Fruit fly (Drosophila melanogaster): ENCODE results near the gene p38c.

The p38c gene

DNA sequence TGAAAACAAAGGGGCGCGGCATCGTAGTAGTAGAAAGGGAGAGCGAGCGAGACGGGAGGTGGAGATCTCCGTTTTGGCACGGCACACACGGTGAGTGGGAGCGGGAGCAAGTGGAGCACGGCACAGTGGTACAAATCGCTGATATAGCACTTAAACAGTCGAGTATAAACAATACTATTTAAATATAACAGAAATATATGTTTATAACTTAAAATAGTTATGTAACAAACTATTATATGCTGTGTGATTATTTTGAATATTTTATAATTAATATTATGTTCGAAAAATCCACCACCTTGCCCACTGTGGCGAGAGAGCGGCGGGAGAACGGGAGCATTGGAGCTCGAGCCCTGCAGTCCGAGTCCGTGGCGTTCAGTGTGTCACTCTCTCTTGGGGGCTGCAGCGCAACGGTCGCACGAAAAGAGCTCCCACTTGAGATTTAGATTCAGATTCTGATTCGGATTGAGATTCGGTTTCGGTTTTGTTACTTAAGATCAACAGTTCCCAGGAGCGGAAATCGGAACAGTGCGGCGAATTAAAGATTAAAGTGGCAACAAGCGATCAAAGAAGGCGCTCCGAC lies 8.9 kb downstream of the p38c start, which contains the start of gene Kal1 (continued):
- TF ChIP-seq nau (GFP tag; optimal IDR thresholded peaks at IDR 0.05), result no peak
- TF ChIP-seq odd (GFP tag; optimal IDR thresholded peaks at IDR 0.05), result peak; percentile 94
- TF ChIP-seq CG30020 (tag; optimal IDR thresholded peaks at IDR 0.05), result peak; percentile 64
- peak; percentile 90 for TF ChIP-seq CG14441 (GFP tag; IDR thresholded peaks at IDR 0.05)
- TF ChIP-seq CG1792 (GFP tag; optimal IDR thresholded peaks at IDR 0.05), result no peak
- TF ChIP-seq bab2 (GFP tag; optimal IDR thresholded peaks at IDR 0.05), result peak; percentile 24
- TF ChIP-seq wdn (GFP tag; IDR thresholded peaks at IDR 0.05), result peak; percentile 64; the same call in 1 of the 2 replicates
- peak; percentile 94 for TF ChIP-seq otp (GFP tag; IDR thresholded peaks at IDR 0.05)
- peak; percentile 11 for TF ChIP-seq Side (GFP tag; optimal IDR thresholded peaks at IDR 0.05)
- TF ChIP-seq HLH54F (GFP tag; optimal IDR thresholded peaks at IDR 0.05), result no peak
- TF ChIP-seq CG15479 (GFP tag; optimal IDR thresholded peaks at IDR 0.05), result no peak
- no peak for TF ChIP-seq br (optimal IDR thresholded peaks at IDR 0.05)
- peak in 1 of 2 experiments; percentile 44 for TF ChIP-seq Trl (optimal IDR thresholded peaks at IDR 0.05)
- no peak for TF ChIP-seq Trl (GFP tag; optimal IDR thresholded peaks at IDR 0.05)
- TF ChIP-seq aop (GFP tag; IDR thresholded peaks at IDR 0.05), result 0 out of 2 replicates have a peak, but pooled peaks have one; percentile 28
- peak; percentile 83; the same call in 1 of the 2 replicates for TF ChIP-seq CG14014 (GFP tag; IDR thresholded peaks at IDR 0.05)
- peak; percentile 86 for TF ChIP-seq Xbp1 (GFP tag; optimal IDR thresholded peaks at IDR 0.05)
- peak; percentile 95 for TF ChIP-seq CG6254 (GFP tag; optimal IDR thresholded peaks at IDR 0.05)
- peak; percentile 87 for TF ChIP-seq CG5953 (GFP tag; IDR thresholded peaks at IDR 0.05)
- TF ChIP-seq grn (GFP tag; optimal IDR thresholded peaks at IDR 0.05), result peak; percentile 11
- TF ChIP-seq btn (GFP tag; optimal IDR thresholded peaks at IDR 0.05), result no peak
- peak; percentile 86 for TF ChIP-seq CG33557 (GFP tag; optimal IDR thresholded peaks at IDR 0.05)
- TF ChIP-seq HLHmδ (GFP tag; optimal IDR thresholded peaks at IDR 0.05), result no peak
- TF ChIP-seq TFAM (GFP tag; optimal IDR thresholded peaks at IDR 0.05), result peak; percentile 63
- TF ChIP-seq CG3847 (GFP tag; IDR thresholded peaks at IDR 0.05), result peak; percentile 87
- peak; percentile 29 for TF ChIP-seq ems (GFP tag; optimal IDR thresholded peaks at IDR 0.05)
- peak; percentile 26 for TF ChIP-seq Hsf (GFP tag; optimal IDR thresholded peaks at IDR 0.05)
- peak; percentile 83 for TF ChIP-seq CG10654 (GFP tag; optimal IDR thresholded peaks at IDR 0.05)
- TF ChIP-seq crol (GFP tag; IDR thresholded peaks at IDR 0.05), result peak; percentile 69
- TF ChIP-seq slou (GFP tag; optimal IDR thresholded peaks at IDR 0.05), result peak; percentile 9
- TF ChIP-seq en (GFP tag; optimal IDR thresholded peaks at IDR 0.05), result no peak
- peak; percentile 88 for TF ChIP-seq CG4820 (GFP tag; optimal IDR thresholded peaks at IDR 0.05)
- peak; percentile 75 for TF ChIP-seq CG12942 (GFP tag; optimal IDR thresholded peaks at IDR 0.05)
- TF ChIP-seq CG9437 (GFP tag; optimal IDR thresholded peaks at IDR 0.05), result peak; percentile 81
- no peak for TF ChIP-seq pnt (GFP tag; optimal IDR thresholded peaks at IDR 0.05)
- peak; percentile 85 for TF ChIP-seq CG3281 (GFP tag; optimal IDR thresholded peaks at IDR 0.05)
- peak; percentile 94 for TF ChIP-seq CG3407 (GFP tag; optimal IDR thresholded peaks at IDR 0.05)
- peak; percentile 30 for TF ChIP-seq D19B (GFP tag; optimal IDR thresholded peaks at IDR 0.05)
- TF ChIP-seq CG6272 (GFP tag; IDR thresholded peaks at IDR 0.05), result peak; percentile 89
- no peak for TF ChIP-seq usp (GFP tag; optimal IDR thresholded peaks at IDR 0.05)
- TF ChIP-seq CG15011 (GFP tag; optimal IDR thresholded peaks at IDR 0.05), result peak; percentile 82
- peak; percentile 71 for TF ChIP-seq Deaf1 (tag; optimal IDR thresholded peaks at IDR 0.05)
- TF ChIP-seq CG12236 (GFP tag; optimal IDR thresholded peaks at IDR 0.05), result no peak
- peak; percentile 90 for TF ChIP-seq H2.0 (GFP tag; IDR thresholded peaks at IDR 0.05)
- TF ChIP-seq CG6683 (GFP tag; optimal IDR thresholded peaks at IDR 0.05), result peak; percentile 85

All from whole organism, embryonic.